Fruit fly (Drosophila melanogaster) whole organism, embryonic: Measurements from ENCODE around the gene TTLL4A.

ENCODE experiments used
- Adf1 ChIP-seq: fragments of 200-800 bp; sonication (Bioruptor generic); IDR thresholded peaks from 2 replicates; pipeline ENCODE4 v1.3.6; 2022; ENCODE audit warnings: missing biosample characterization, missing genetic modification characterization
- Asciz ChIP-seq: fragments of 200-800 bp; sonication (Bioruptor generic); optimal IDR thresholded peaks from 2 replicates; lab custom pipeline; 2017; ENCODE audit warnings: missing biosample characterization, mild to moderate bottlenecking, missing genetic modification characterization, missing genetic modification reagents
- B-H1 ChIP-seq: fragments of 200-800 bp; sonication (Bioruptor generic); IDR thresholded peaks from 3 replicates; pipeline ENCODE4 v1.3.6; 2022; ENCODE audit warnings: missing biosample characterization, missing genetic modification characterization
- Bgb ChIP-seq: fragments of 200-800 bp; sonication (Bioruptor generic); IDR thresholded peaks from 2 replicates; pipeline ENCODE4 v1.3.6; 2022; ENCODE audit warnings: missing biosample characterization, missing genetic modification characterization; ENCODE audit not compliant: partially characterized antibody
- CG10366 ChIP-seq: fragments of 200-800 bp; sonication (Bioruptor generic); IDR thresholded peaks from 2 replicates; pipeline ENCODE4 v1.3.6; 2022; ENCODE audit warnings: missing biosample characterization, missing genetic modification characterization
- CG10959 ChIP-seq: fragments of 200-800 bp; sonication (Bioruptor generic); IDR thresholded peaks from 2 replicates; pipeline ENCODE4 v1.3.6; 2022; ENCODE audit warnings: missing biosample characterization, missing genetic modification characterization
- CG11093 ChIP-seq: fragments of 200-800 bp; sonication (Bioruptor generic); IDR thresholded peaks from 3 replicates; pipeline ENCODE4 v1.3.6; 2022; ENCODE audit warnings: missing biosample characterization, missing genetic modification characterization
- CG12219 ChIP-seq: fragments of 200-800 bp; sonication (Bioruptor generic); optimal IDR thresholded peaks from 3 replicates; lab custom pipeline; 2018; ENCODE audit warnings: missing biosample characterization, mild to moderate bottlenecking, missing genetic modification characterization
- CG13424 ChIP-seq: fragments of 200-800 bp; sonication (Bioruptor generic); optimal IDR thresholded peaks from 2 replicates; lab custom pipeline; 2019; ENCODE audit warnings: missing biosample characterization, mild to moderate bottlenecking, missing genetic modification characterization, moderate library complexity
- CG13624 ChIP-seq: fragments of 200-800 bp; sonication (Bioruptor generic); optimal IDR thresholded peaks from 2 replicates; lab custom pipeline; 2016; ENCODE audit warnings: missing biosample characterization, missing genetic modification characterization
- CG14050 ChIP-seq: fragments of 200-800 bp; sonication (Bioruptor generic); IDR thresholded peaks from 3 replicates; pipeline ENCODE4 v1.3.6; 2022; ENCODE audit warnings: missing biosample characterization, missing genetic modification characterization
- CG15479 ChIP-seq: fragments of 200-800 bp; sonication (Bioruptor generic); optimal IDR thresholded peaks from 3 replicates; lab custom pipeline; 2019; ENCODE audit warnings: missing biosample characterization, mild to moderate bottlenecking, missing genetic modification characterization, moderate library complexity
- CG2202 ChIP-seq: fragments of 200-800 bp; sonication (Bioruptor generic); optimal IDR thresholded peaks from 2 replicates; lab custom pipeline; 2018; ENCODE audit warnings: missing biosample characterization, mild to moderate bottlenecking, missing genetic modification characterization
- CG32772 ChIP-seq: fragments of 200-800 bp; sonication (Bioruptor generic); IDR thresholded peaks from 2 replicates; pipeline ENCODE4 v1.3.6; 2022; ENCODE audit warnings: missing biosample characterization, missing genetic modification characterization
- CG4404 ChIP-seq: fragments of 200-800 bp; sonication (Bioruptor generic); IDR thresholded peaks from 2 replicates; pipeline ENCODE4 v1.3.6; 2022; ENCODE audit warnings: missing biosample characterization, missing genetic modification characterization
- CG4730 ChIP-seq: fragments of 200-800 bp; sonication (Bioruptor generic); IDR thresholded peaks from 2 replicates; pipeline ENCODE4 v1.3.6; 2022; ENCODE audit warnings: missing biosample characterization, missing genetic modification characterization
- CG6683 ChIP-seq: fragments of 200-800 bp; sonication (Bioruptor generic); optimal IDR thresholded peaks from 2 replicates; lab custom pipeline; 2017; ENCODE audit warnings: missing biosample characterization, mild to moderate bottlenecking, missing genetic modification characterization, missing genetic modification reagents
- CG7839 ChIP-seq: fragments of 200-800 bp; sonication (Bioruptor generic); optimal IDR thresholded peaks from 3 replicates; lab custom pipeline; 2018; ENCODE audit warnings: missing biosample characterization, mild to moderate bottlenecking, missing genetic modification characterization, moderate library complexity
- Drgx ChIP-seq: fragments of 200-800 bp; sonication (Bioruptor generic); IDR thresholded peaks from 2 replicates; pipeline ENCODE4 v1.3.6; 2022; ENCODE audit warnings: missing biosample characterization, missing genetic modification characterization
- E2f2 ChIP-seq: fragments of 200-800 bp; sonication (Bioruptor generic); IDR thresholded peaks from 2 replicates; pipeline ENCODE4 v1.3.6; 2022; ENCODE audit warnings: missing biosample characterization, missing genetic modification characterization
- Gsc ChIP-seq: fragments of 200-800 bp; sonication (Bioruptor generic); IDR thresholded peaks from 2 replicates; pipeline ENCODE4 v1.3.6; 2022; ENCODE audit warnings: missing biosample characterization, missing genetic modification characterization
- Med ChIP-seq: fragments of 200-800 bp; sonication (Bioruptor generic); peaks from one replicate; lab custom pipeline; 2016; ENCODE audit warnings: missing biosample characterization, missing genetic modification characterization, mild to moderate bottlenecking, inconsistent platforms, moderate library complexity
- Meics ChIP-seq: fragments of 200-800 bp; sonication (Bioruptor generic); optimal IDR thresholded peaks from 2 replicates; lab custom pipeline; 2017; ENCODE audit warnings: missing biosample characterization, mild to moderate bottlenecking, missing genetic modification characterization
- Mrtf ChIP-seq: fragments of 200-800 bp; sonication (Bioruptor generic); IDR thresholded peaks from 3 replicates; pipeline ENCODE4 v1.3.6; 2022; ENCODE audit warnings: missing biosample characterization, missing genetic modification characterization
- Neu2 ChIP-seq: fragments of 200-800 bp; sonication (Bioruptor generic); optimal IDR thresholded peaks from 3 replicates; lab custom pipeline; 2016; ENCODE audit warnings: missing biosample characterization, missing genetic modification characterization, borderline replicate concordance
- Oli ChIP-seq: fragments of 200-800 bp; sonication (Bioruptor generic); optimal IDR thresholded peaks from 2 replicates; lab custom pipeline; 2018; ENCODE audit warnings: missing biosample characterization, mild to moderate bottlenecking, missing genetic modification characterization, moderate library complexity
- Pdp1 ChIP-seq, 2 experiments: fragments of 200-800 bp; sonication (Bioruptor generic); optimal IDR thresholded peaks; 3 replicates each; lab custom pipeline; 2016; ENCODE audit warnings: missing biosample characterization in 2 of 2, missing genetic modification characterization in 2 of 2, mild to moderate bottlenecking in 1 of 2, moderate library complexity in 1 of 2
- Side ChIP-seq: fragments of 200-800 bp; sonication (Bioruptor generic); optimal IDR thresholded peaks from 2 replicates; lab custom pipeline; 2016; ENCODE audit warnings: missing biosample characterization, missing genetic modification characterization
- Ssrp ChIP-seq: fragments of 200-800 bp; sonication (Bioruptor generic); optimal IDR thresholded peaks from 2 replicates; lab custom pipeline; 2018; ENCODE audit warnings: missing biosample characterization, mild to moderate bottlenecking, missing genetic modification characterization, moderate library complexity
- ase ChIP-seq: fragments of 200-800 bp; sonication (Bioruptor generic); IDR thresholded peaks from 3 replicates; pipeline ENCODE4 v1.3.6; 2022; ENCODE audit warnings: missing biosample characterization, missing genetic modification characterization
- bbx ChIP-seq: fragments of 200-800 bp; sonication (Bioruptor generic); IDR thresholded peaks from 2 replicates; pipeline ENCODE4 v1.3.6; 2022; ENCODE audit warnings: missing biosample characterization, missing genetic modification characterization; ENCODE audit not compliant: partially characterized antibody
- bowl ChIP-seq: fragments of 200-800 bp; sonication (Bioruptor generic); IDR thresholded peaks from 2 replicates; pipeline ENCODE4 v1.3.6; 2022; ENCODE audit warnings: missing biosample characterization, missing genetic modification characterization
- cato ChIP-seq: fragments of 200-800 bp; sonication (Bioruptor generic); optimal IDR thresholded peaks from 2 replicates; lab custom pipeline; 2016; ENCODE audit warnings: missing biosample characterization, missing genetic modification characterization, borderline replicate concordance
- caup ChIP-seq: fragments of 200-800 bp; sonication (Bioruptor generic); optimal IDR thresholded peaks from 3 replicates; lab custom pipeline; 2017; ENCODE audit warnings: missing biosample characterization, mild to moderate bottlenecking, missing genetic modification characterization, moderate library complexity; ENCODE audit not compliant: severe bottlenecking
- cwo ChIP-seq: fragments of 200-800 bp; sonication (Bioruptor generic); optimal IDR thresholded peaks from 3 replicates; lab custom pipeline; 2017; ENCODE audit warnings: missing biosample characterization, missing genetic modification characterization, mild to moderate bottlenecking, moderate library complexity, missing genetic modification reagents
- danr ChIP-seq: fragments of 200-800 bp; sonication (Bioruptor generic); IDR thresholded peaks from 2 replicates; pipeline ENCODE4 v1.3.6; 2022; ENCODE audit warnings: missing biosample characterization, missing genetic modification characterization
- dmrt99B ChIP-seq: fragments of 200-800 bp; sonication (Bioruptor generic); optimal IDR thresholded peaks from 2 replicates; lab custom pipeline; 2018; ENCODE audit warnings: missing biosample characterization, mild to moderate bottlenecking, missing genetic modification characterization, moderate library complexity
- gce ChIP-seq: fragments of 200-800 bp; sonication (Bioruptor generic); IDR thresholded peaks from 3 replicates; pipeline ENCODE4 v1.3.6; 2022; ENCODE audit warnings: missing biosample characterization, missing genetic modification characterization
- hb ChIP-seq: fragments of 200-800 bp; sonication (Bioruptor generic); IDR thresholded peaks from 3 replicates; pipeline ENCODE4 v1.3.6; 2022; ENCODE audit warnings: missing biosample characterization, missing genetic modification characterization; ENCODE audit not compliant: partially characterized antibody
- hkb ChIP-seq, 2 experiments: fragments of 200-800 bp in 1 of 2; fragments of >200 bp in 1 of 2; sonication (Bioruptor generic) in 1 of 2; IDR thresholded peaks in 1 of 2; optimal IDR thresholded peaks in 1 of 2; 2 replicates each; pipeline versions ENCODE4 v1.3.6 to Lab custom; 2017 to 2022; ENCODE audit warnings: missing biosample characterization in 1 of 2, missing genetic modification characterization in 1 of 2
- insv ChIP-seq, 2 experiments: fragments of 200-800 bp; sonication (Bioruptor generic); optimal IDR thresholded peaks; 3 replicates each; lab custom pipeline; 2016 to 2018; ENCODE audit warnings: missing biosample characterization in 2 of 2, missing genetic modification characterization in 2 of 2
- maf-S ChIP-seq: fragments of 200-800 bp; sonication (Bioruptor generic); optimal IDR thresholded peaks from 2 replicates; lab custom pipeline; 2016; ENCODE audit warnings: missing biosample characterization, missing genetic modification characterization
- mam ChIP-seq: fragments of 200-800 bp; sonication (Bioruptor generic); optimal IDR thresholded peaks from 3 replicates; lab custom pipeline; 2016; ENCODE audit warnings: missing biosample characterization, missing genetic modification characterization
- run ChIP-seq: fragments of 200-800 bp; sonication (Bioruptor generic); optimal IDR thresholded peaks from 3 replicates; lab custom pipeline; 2018; ENCODE audit warnings: missing biosample characterization, mild to moderate bottlenecking, missing genetic modification characterization
- sens ChIP-seq: fragments of 200-800 bp; sonication (Bioruptor generic); peaks from one replicate; lab custom pipeline; 2016; ENCODE audit warnings: missing biosample characterization, missing genetic modification characterization
- seq ChIP-seq: fragments of 200-800 bp; sonication (Bioruptor generic); IDR thresholded peaks from 2 replicates; pipeline ENCODE4 v1.3.6; 2022; ENCODE audit warnings: missing biosample characterization, missing genetic modification characterization
- slbo ChIP-seq: fragments of 200-800 bp; sonication (Bioruptor generic); IDR thresholded peaks from 2 replicates; pipeline ENCODE4 v1.3.6; 2022; ENCODE audit warnings: missing biosample characterization, missing genetic modification characterization
- sug ChIP-seq: fragments of 200-800 bp; optimal IDR thresholded peaks from 2 replicates; lab custom pipeline; 2019; ENCODE audit warnings: missing biosample characterization, mild to moderate bottlenecking, missing genetic modification characterization, moderate library complexity
- tll ChIP-seq, 2 experiments: fragments of 200-800 bp in 1 of 2; fragments of >200 bp in 1 of 2; sonication (Bioruptor generic) in 1 of 2; optimal IDR thresholded peaks; 2 replicates each; lab custom pipeline; 2017 to 2019; ENCODE audit warnings: missing biosample characterization in 2 of 2, missing genetic modification characterization in 2 of 2, mild to moderate bottlenecking in 1 of 2, moderate library complexity in 1 of 2
- ttk ChIP-seq: fragments of 200-800 bp; sonication (Bioruptor generic); IDR thresholded peaks from 2 replicates; pipeline ENCODE4 v2.1.2; 2022; ENCODE audit warnings: missing biosample characterization, missing genetic modification characterization

Gene TTLL4A

DNA sequence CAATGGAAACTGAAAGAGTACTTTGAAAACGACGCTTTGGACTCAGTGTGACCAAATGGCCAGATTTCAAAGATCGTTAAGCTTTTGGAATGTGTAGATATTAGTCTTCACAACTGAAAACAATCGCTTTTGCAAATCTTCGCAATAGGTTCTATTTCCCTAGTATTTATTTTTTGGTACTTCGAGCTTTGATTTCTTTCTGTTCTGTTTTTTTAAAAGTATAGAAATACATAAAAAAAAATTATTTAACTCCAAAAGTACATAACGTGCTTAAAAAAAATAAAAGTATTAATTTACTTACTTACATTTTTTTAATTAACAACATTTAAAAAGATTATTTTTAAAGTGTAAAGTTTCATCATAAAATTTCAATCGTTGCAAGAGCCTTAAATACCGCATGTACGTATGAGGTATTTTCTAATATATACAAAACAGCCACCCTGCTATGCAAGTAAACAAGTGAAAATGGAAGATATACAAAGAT is 1.8 kb upstream of the TTLL4A start, which contains the start of the genes piwi and CG12253 (continued):
- TF ChIP-seq Adf1 (GFP tag; lab: Robert Waterston, UW) (peak; percentile 63), Mrtf (no peak; the same call in 2 of the 3 replicates), CG10366 (GFP tag; lab: Robert Waterston, UW) (peak; percentile 72; the same call in 1 of the 2 replicates), cwo (GFP tag; lab: Kevin White, UChicago) (no peak), bowl (GFP tag; lab: Robert Waterston, UW) (no peak), Gsc (GFP tag; lab: Robert Waterston, UW) (no peak), gce (GFP tag; lab: Robert Waterston, UW) (no peak), CG6683 (GFP tag; lab: Kevin White, UChicago) (no peak), CG13424 (tag; lab: Kevin White, UChicago) (peak; percentile 90), insv (GFP tag; optimal IDR thresholded peaks at IDR 0.05; lab: Kevin White, UChicago) (no peak), hb (GFP tag; lab: Robert Waterston, UW) (no peak), Drgx (GFP tag; lab: Robert Waterston, UW) (0 out of 2 replicates have a peak, but pooled peaks have one; percentile 11), B-H1 (GFP tag; lab: Robert Waterston, UW) (no peak), dmrt99B (tag; lab: Kevin White, UChicago) (no peak), CG32772 (GFP tag; lab: Robert Waterston, UW) (no peak), CG15479 (GFP tag; lab: Kevin White, UChicago) (no peak), slbo (GFP tag; lab: Robert Waterston, UW) (peak; percentile 90), CG12219 (GFP tag; lab: Kevin White, UChicago) (no peak), E2f2 (GFP tag; lab: Robert Waterston, UW) (peak; percentile 64), CG2202 (tag; lab: Kevin White, UChicago) (peak; percentile 40), mam (GFP tag; lab: Kevin White, UChicago) (peak; percentile 25), bbx (GFP tag; lab: Robert Waterston, UW) (no peak), CG10959 (GFP tag; lab: Robert Waterston, UW) (peak; percentile 33; the same call in 1 of the 2 replicates), sens (GFP tag; lab: Kevin White, UChicago) (peak; percentile 71), seq (GFP tag; lab: Robert Waterston, UW) (0 out of 2 replicates have a peak, but pooled peaks have one; percentile 35), run (tag; lab: Kevin White, UChicago) (no peak), CG14050 (GFP tag; lab: Robert Waterston, UW) (no peak; the same call in 1 of the 3 replicates), Ssrp (tag; lab: Kevin White, UChicago) (peak; percentile 94), caup (GFP tag; lab: Kevin White, UChicago) (no peak), sug (tag; lab: Kevin White, UChicago) (peak; percentile 56), Med (GFP tag; lab: Kevin White, UChicago) (peak; percentile 58), danr (no peak; the same call in 1 of the 2 replicates), ase (no peak), Oli (tag; lab: Kevin White, UChicago) (no peak), CG4730 (GFP tag; lab: Robert Waterston, UW) (no peak), CG7839 (tag; lab: Kevin White, UChicago) (no peak), CG4404 (GFP tag; lab: Robert Waterston, UW) (no peak), CG11093 (GFP tag; lab: Robert Waterston, UW) (no peak), tll (GFP tag; optimal IDR thresholded peaks at IDR 0.05; lab: Kevin White, UChicago) (no peak), cato (peak; percentile 61), Pdp1 (GFP tag; optimal IDR thresholded peaks at IDR 0.05; lab: Kevin White, UChicago) (no peak), hkb (optimal IDR thresholded peaks at IDR 0.05; lab: Kevin White, UChicago) (no peak), hkb (GFP tag; IDR thresholded peaks at IDR 0.05; lab: Robert Waterston, UW) (peak; percentile 21; the same call in 1 of the 2 replicates), Asciz (GFP tag; lab: Kevin White, UChicago) (peak; percentile 20), Side (no peak), Bgb (GFP tag; lab: Robert Waterston, UW) (no peak), ttk (GFP tag; lab: Robert Waterston, UW) (peak; percentile 87), maf-S (GFP tag; lab: Kevin White, UChicago) (no peak), Neu2 (GFP tag; lab: Kevin White, UChicago) (no peak), Meics (GFP tag; lab: Kevin White, UChicago) (no peak), CG13624 (GFP tag; lab: Kevin White, UChicago) (no peak)
